Worm (Caenorhabditis elegans): ENCODE data around the gene C49H3.16.

- TF ChIP-seq Y22D7AL.16 (tag; optimal IDR thresholded peaks at IDR 0.05) (no peak), ref-2 (tag; optimal IDR thresholded peaks at IDR 0.05) (no peak), F13H6.1 (tag; optimal IDR thresholded peaks at IDR 0.05) (no peak), pag-3 (tag; optimal IDR thresholded peaks at IDR 0.05; ENCODE audit: borderline replicate concordance) (no peak), fkh-10 (GFP tag; optimal IDR thresholded peaks at IDR 0.05) (no peak), nfya-1 (tag; optimal IDR thresholded peaks at IDR 0.05) (peak; percentile 9), ama-1 (optimal IDR thresholded peaks at IDR 0.05) (no peak), elt-2 (tag; optimal IDR thresholded peaks at IDR 0.05) (no peak), pha-4 (tag; optimal IDR thresholded peaks at IDR 0.05) (no peak), unc-3 (GFP tag; conservative IDR thresholded peaks at IDR 0.05) (no peak), unc-3 (tag; optimal IDR thresholded peaks at IDR 0.05) (no peak), nhr-11 (tag; optimal IDR thresholded peaks at IDR 0.05) (no peak), npax-4 (tag; optimal IDR thresholded peaks at IDR 0.05) (no peak), hlh-6 (tag; optimal IDR thresholded peaks at IDR 0.05) (no peak), pqm-1 (tag; optimal IDR thresholded peaks at IDR 0.05) (no peak)
Measured at ce11 chrIV:7909455-7910141, 10.6 kb upstream of the C49H3.16 start.

All from whole organism, late embryonic.